Fruit fly (Drosophila melanogaster) whole organism, embryonic: Measurements from ENCODE around the gene CG15019.

Source experiments
- Antp ChIP-seq: fragments of 200-800 bp; sonication (Bioruptor generic); optimal IDR thresholded peaks from 3 replicates; lab custom pipeline; 2016; ENCODE audit warnings: missing biosample characterization, missing genetic modification characterization
- Atf6 ChIP-seq: fragments of 200-800 bp; sonication (Bioruptor generic); IDR thresholded peaks from 2 replicates; pipeline ENCODE4 v1.3.6; 2022; ENCODE audit warnings: missing biosample characterization, missing genetic modification characterization
- Bgb ChIP-seq: fragments of 200-800 bp; sonication (Bioruptor generic); IDR thresholded peaks from 2 replicates; pipeline ENCODE4 v1.3.6; 2022; ENCODE audit warnings: missing biosample characterization, missing genetic modification characterization; ENCODE audit not compliant: partially characterized antibody
- CG1024 ChIP-seq: fragments of 200-800 bp; sonication (Bioruptor generic); IDR thresholded peaks from 2 replicates; pipeline ENCODE4 v1.3.6; 2022; ENCODE audit warnings: missing biosample characterization, missing genetic modification characterization
- CG12236 ChIP-seq: fragments of 200-800 bp; sonication (Bioruptor generic); optimal IDR thresholded peaks from 2 replicates; lab custom pipeline; 2016; ENCODE audit warnings: missing biosample characterization, missing genetic modification characterization
- CG12942 ChIP-seq: fragments of 200-800 bp; sonication (Bioruptor generic); optimal IDR thresholded peaks from 3 replicates; lab custom pipeline; 2016; ENCODE audit warnings: missing biosample characterization, missing genetic modification characterization
- CG13296 ChIP-seq: fragments of 200-800 bp; sonication (Bioruptor generic); optimal IDR thresholded peaks from 3 replicates; lab custom pipeline; 2018; ENCODE audit warnings: missing biosample characterization, mild to moderate bottlenecking, missing genetic modification characterization
- CG14860 ChIP-seq: fragments of 200-800 bp; sonication (Bioruptor generic); IDR thresholded peaks from 3 replicates; pipeline ENCODE4 v1.3.6; 2022; ENCODE audit warnings: missing biosample characterization, missing genetic modification characterization; ENCODE audit not compliant: partially characterized antibody
- CG14965 ChIP-seq: fragments of 200-800 bp; sonication (Bioruptor generic); optimal IDR thresholded peaks from 2 replicates; lab custom pipeline; 2016; ENCODE audit warnings: missing biosample characterization, missing genetic modification characterization, borderline replicate concordance
- CG2199 ChIP-seq: fragments of 200-800 bp; sonication (Bioruptor generic); IDR thresholded peaks from 3 replicates; pipeline ENCODE4 v1.3.6; 2022; ENCODE audit warnings: missing biosample characterization, missing genetic modification characterization
- CG2875 ChIP-seq: fragments of 200-800 bp; sonication (Bioruptor generic); optimal IDR thresholded peaks from 2 replicates; lab custom pipeline; 2017; ENCODE audit warnings: missing biosample characterization, mild to moderate bottlenecking, missing genetic modification characterization, missing genetic modification reagents
- CG31365 ChIP-seq: fragments of 200-800 bp; sonication (Bioruptor generic); optimal IDR thresholded peaks from 2 replicates; lab custom pipeline; 2018; ENCODE audit warnings: missing biosample characterization, mild to moderate bottlenecking, missing genetic modification characterization
- CG31441 ChIP-seq: fragments of 200-800 bp; sonication (Bioruptor generic); IDR thresholded peaks from 2 replicates; pipeline ENCODE4 v1.3.6; 2022; ENCODE audit warnings: missing biosample characterization, missing genetic modification characterization
- CG3407 ChIP-seq: fragments of 200-800 bp; sonication (Bioruptor generic); optimal IDR thresholded peaks from 2 replicates; lab custom pipeline; 2018; ENCODE audit warnings: missing biosample characterization, mild to moderate bottlenecking, missing genetic modification characterization
- CG3726 ChIP-seq: fragments of 200-800 bp; sonication (Bioruptor generic); IDR thresholded peaks from 3 replicates; pipeline ENCODE4, ENCODE4 v1.3.6; 2022; ENCODE audit warnings: missing biosample characterization, missing genetic modification characterization
- Dek ChIP-seq: fragments of 200-800 bp; sonication (Bioruptor generic); optimal IDR thresholded peaks from 3 replicates; lab custom pipeline; 2019; ENCODE audit warnings: missing biosample characterization, mild to moderate bottlenecking, missing genetic modification characterization, moderate library complexity
- H15 ChIP-seq: fragments of 200-800 bp; sonication (Bioruptor generic); IDR thresholded peaks from 3 replicates; pipeline ENCODE4 v1.3.6; 2022; ENCODE audit warnings: missing biosample characterization, missing genetic modification characterization
- Med ChIP-seq: fragments of 200-800 bp; sonication (Bioruptor generic); peaks from one replicate; lab custom pipeline; 2016; ENCODE audit warnings: missing biosample characterization, missing genetic modification characterization, mild to moderate bottlenecking, inconsistent platforms, moderate library complexity
- Nf-YB ChIP-seq: fragments of 200-800 bp; sonication (Bioruptor generic); optimal IDR thresholded peaks from 3 replicates; lab custom pipeline; 2019; ENCODE audit warnings: missing biosample characterization, mild to moderate bottlenecking, missing genetic modification characterization, moderate library complexity
- PHDP ChIP-seq: fragments of 200-800 bp; sonication (Bioruptor generic); optimal IDR thresholded peaks from 3 replicates; lab custom pipeline; 2018; ENCODE audit warnings: missing biosample characterization, mild to moderate bottlenecking, missing genetic modification characterization, moderate library complexity
- abd-A ChIP-seq: fragments of 200-800 bp; sonication (Bioruptor generic); optimal IDR thresholded peaks from 3 replicates; lab custom pipeline; 2019; ENCODE audit warnings: missing biosample characterization, mild to moderate bottlenecking, missing genetic modification characterization, moderate library complexity
- amos ChIP-seq: fragments of 200-800 bp; sonication (Bioruptor generic); IDR thresholded peaks from 2 replicates; pipeline ENCODE4 v1.3.6; 2022; ENCODE audit warnings: missing biosample characterization, missing genetic modification characterization; ENCODE audit not compliant: partially characterized antibody
- bab2 ChIP-seq: fragments of 200-800 bp; sonication (Bioruptor generic); optimal IDR thresholded peaks from 2 replicates; lab custom pipeline; 2016; ENCODE audit warnings: missing biosample characterization, missing genetic modification characterization
- bbx ChIP-seq: fragments of 200-800 bp; sonication (Bioruptor generic); IDR thresholded peaks from 2 replicates; pipeline ENCODE4 v1.3.6; 2022; ENCODE audit warnings: missing biosample characterization, missing genetic modification characterization; ENCODE audit not compliant: partially characterized antibody
- bsh ChIP-seq, 2 experiments: fragments of 200-800 bp; sonication (Bioruptor generic); optimal IDR thresholded peaks; 2 replicates each; lab custom pipeline; 2017 to 2018; ENCODE audit warnings: mild to moderate bottlenecking in 2 of 2, missing biosample characterization in 2 of 2, missing genetic modification characterization in 2 of 2, moderate library complexity in 1 of 2
- btn ChIP-seq: fragments of 200-800 bp; sonication (Bioruptor generic); optimal IDR thresholded peaks from 2 replicates; lab custom pipeline; 2016; ENCODE audit warnings: missing biosample characterization, missing genetic modification characterization
- cg ChIP-seq: fragments of 200-800 bp; sonication (Bioruptor generic); optimal IDR thresholded peaks from 3 replicates; lab custom pipeline; 2019; ENCODE audit warnings: missing biosample characterization, mild to moderate bottlenecking, missing genetic modification characterization, moderate library complexity
- chinmo ChIP-seq: fragments of 200-800 bp; sonication (Bioruptor generic); IDR thresholded peaks from 4 replicates; pipeline ENCODE4 v1.3.6; 2022; ENCODE audit warnings: missing biosample characterization, missing genetic modification characterization; ENCODE audit not compliant: partially characterized antibody
- dysf ChIP-seq: fragments of 200-800 bp; sonication (Bioruptor generic); IDR thresholded peaks from 3 replicates; pipeline ENCODE4 v1.3.6; 2022; ENCODE audit warnings: missing biosample characterization, missing genetic modification characterization
- eve ChIP-seq, 2 experiments: fragments of >200 bp; optimal IDR thresholded peaks; 2 replicates each; lab custom pipeline; 2017; ENCODE audit warnings: missing biosample characterization in 2 of 2, missing genetic modification characterization in 2 of 2
- gem ChIP-seq: fragments of 200-800 bp; sonication (Bioruptor generic); optimal IDR thresholded peaks from 2 replicates; lab custom pipeline; 2019; ENCODE audit warnings: missing biosample characterization, mild to moderate bottlenecking, missing genetic modification characterization, moderate library complexity
- gsb-n ChIP-seq: fragments of 200-800 bp; sonication (Bioruptor generic); optimal IDR thresholded peaks from 3 replicates; lab custom pipeline; 2018; ENCODE audit warnings: missing biosample characterization, mild to moderate bottlenecking, missing genetic modification characterization
- kni ChIP-seq: fragments of 200-800 bp; sonication (Bioruptor generic); optimal IDR thresholded peaks from 3 replicates; lab custom pipeline; 2017; ENCODE audit warnings: mild to moderate bottlenecking, missing biosample characterization, missing genetic modification reagents, missing genetic modification characterization
- knrl ChIP-seq: fragments of 200-800 bp; sonication (Bioruptor generic); IDR thresholded peaks from 3 replicates; pipeline ENCODE4 v1.3.6; 2022; ENCODE audit warnings: missing biosample characterization, missing genetic modification characterization; ENCODE audit not compliant: partially characterized antibody
- nau ChIP-seq: fragments of 200-800 bp; sonication (Bioruptor generic); optimal IDR thresholded peaks from 3 replicates; lab custom pipeline; 2017; ENCODE audit warnings: missing biosample characterization, mild to moderate bottlenecking, missing genetic modification characterization, missing genetic modification reagents
- oc ChIP-seq: fragments of 200-800 bp; sonication (Bioruptor generic); optimal IDR thresholded peaks from 2 replicates; lab custom pipeline; 2018; ENCODE audit warnings: missing biosample characterization, mild to moderate bottlenecking, missing genetic modification characterization, moderate library complexity
- odd ChIP-seq: fragments of 200-800 bp; sonication (Bioruptor generic); optimal IDR thresholded peaks from 2 replicates; lab custom pipeline; 2017; ENCODE audit warnings: missing biosample characterization, mild to moderate bottlenecking, missing genetic modification characterization
- pita ChIP-seq: fragments of 200-800 bp; sonication (Bioruptor generic); optimal IDR thresholded peaks from 2 replicates; lab custom pipeline; 2017; ENCODE audit warnings: missing biosample characterization, mild to moderate bottlenecking, missing genetic modification characterization
- pros ChIP-seq: fragments of 200-800 bp; sonication (Bioruptor generic); optimal IDR thresholded peaks from 3 replicates; lab custom pipeline; 2019; ENCODE audit warnings: missing biosample characterization, mild to moderate bottlenecking, missing genetic modification characterization, moderate library complexity
- sisA ChIP-seq: fragments of 200-800 bp; sonication (Bioruptor generic); IDR thresholded peaks from 2 replicates; pipeline ENCODE4 v1.3.6; 2022; ENCODE audit warnings: missing biosample characterization, missing genetic modification characterization
- sqz ChIP-seq: fragments of 200-800 bp; sonication (Bioruptor generic); optimal IDR thresholded peaks from 3 replicates; lab custom pipeline; 2018; ENCODE audit warnings: missing biosample characterization, mild to moderate bottlenecking, missing genetic modification characterization
- sug ChIP-seq: fragments of 200-800 bp; optimal IDR thresholded peaks from 2 replicates; lab custom pipeline; 2019; ENCODE audit warnings: missing biosample characterization, mild to moderate bottlenecking, missing genetic modification characterization, moderate library complexity
- tgo ChIP-seq: fragments of 200-800 bp; sonication (Bioruptor generic); IDR thresholded peaks from 3 replicates; pipeline ENCODE4 v1.3.6; 2022; ENCODE audit warnings: missing biosample characterization, missing genetic modification characterization
- toy ChIP-seq: fragments of 200-800 bp; sonication (Bioruptor generic); IDR thresholded peaks from 2 replicates; pipeline ENCODE4 v1.3.6; 2022; ENCODE audit warnings: missing biosample characterization, missing genetic modification characterization
- yki ChIP-seq: fragments of >200 bp; optimal IDR thresholded peaks from 3 replicates; lab custom pipeline; 2018
- zfh1 ChIP-seq: fragments of 200-800 bp; sonication (Bioruptor generic); IDR thresholded peaks from 3 replicates; pipeline ENCODE4 v1.3.6; 2022; ENCODE audit warnings: missing biosample characterization, missing genetic modification characterization

Gene CG15019

DNA sequence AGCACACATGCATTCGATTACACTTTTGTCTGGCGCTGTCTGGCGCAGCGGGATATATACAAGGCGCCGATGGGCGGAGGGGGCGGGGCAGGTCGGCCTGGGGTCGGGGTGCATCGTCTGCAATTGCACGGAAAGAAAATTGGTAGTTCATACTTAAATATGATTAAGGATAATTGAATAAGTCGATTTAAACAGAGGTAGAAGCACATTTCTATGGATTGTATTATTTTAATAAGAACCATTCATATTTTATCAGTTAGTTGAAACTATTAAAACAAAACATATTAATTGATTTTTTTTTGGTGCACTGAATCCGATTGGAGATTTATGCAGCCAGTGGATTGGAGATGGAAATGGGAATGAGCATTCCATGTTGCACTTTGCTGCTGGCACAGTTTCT is 6.0 kb downstream of the CG15019 start (continued):
- TF ChIP-seq gem (tag; lab: Kevin White, UChicago), result peak; percentile 52
- no peak for TF ChIP-seq bab2 (GFP tag; lab: Kevin White, UChicago)
- no peak for TF ChIP-seq CG2199 (GFP tag; lab: Robert Waterston, UW)
- TF ChIP-seq Nf-YB (GFP tag; lab: Kevin White, UChicago), result peak; percentile 24
- TF ChIP-seq chinmo (GFP tag; lab: Robert Waterston, UW), result 0 out of 4 replicates have a peak, but pooled peaks have one; percentile 1
- no peak for TF ChIP-seq nau (GFP tag; lab: Kevin White, UChicago)
- TF ChIP-seq zfh1 (GFP tag; lab: Robert Waterston, UW), result peak; percentile 35; the same call in 1 of the 3 replicates
- no peak for TF ChIP-seq CG14860 (GFP tag; lab: Robert Waterston, UW)
- no peak for TF ChIP-seq Dek
- TF ChIP-seq H15, result no peak
- TF ChIP-seq CG12942 (GFP tag; lab: Kevin White, UChicago), result no peak
- TF ChIP-seq yki (lab: Kevin White, UChicago), result no peak
- TF ChIP-seq CG1024 (GFP tag; lab: Robert Waterston, UW), result no peak

DNA sequence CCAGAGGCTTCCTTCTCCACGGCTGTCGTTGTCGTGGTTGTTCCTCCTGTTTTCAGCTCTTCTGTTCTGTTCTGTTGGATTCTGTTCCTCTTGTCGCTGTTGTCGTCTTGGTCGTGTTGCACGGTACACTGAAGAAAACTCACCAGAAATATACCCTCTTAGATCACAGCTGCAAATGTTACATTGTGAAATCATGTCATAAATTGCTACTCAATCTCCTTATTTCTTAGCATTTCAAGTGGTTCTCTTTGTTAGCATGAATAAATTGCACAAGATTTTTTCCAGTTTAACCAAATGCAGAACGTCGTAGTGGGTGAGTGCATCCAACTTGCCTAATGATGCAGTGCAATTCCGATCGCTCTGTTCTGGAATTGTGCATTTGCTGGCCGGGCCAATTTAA is 8.0 kb downstream of the CG15019 start:
- TF ChIP-seq tgo (GFP tag; lab: Robert Waterston, UW) (no peak), odd (no peak), CG31365 (tag; lab: Kevin White, UChicago) (no peak), CG12236 (no peak), pita (GFP tag; lab: Kevin White, UChicago) (no peak), bsh (GFP tag; optimal IDR thresholded peaks at IDR 0.05; lab: Kevin White, UChicago) (peak; percentile 12 to 24)

DNA sequence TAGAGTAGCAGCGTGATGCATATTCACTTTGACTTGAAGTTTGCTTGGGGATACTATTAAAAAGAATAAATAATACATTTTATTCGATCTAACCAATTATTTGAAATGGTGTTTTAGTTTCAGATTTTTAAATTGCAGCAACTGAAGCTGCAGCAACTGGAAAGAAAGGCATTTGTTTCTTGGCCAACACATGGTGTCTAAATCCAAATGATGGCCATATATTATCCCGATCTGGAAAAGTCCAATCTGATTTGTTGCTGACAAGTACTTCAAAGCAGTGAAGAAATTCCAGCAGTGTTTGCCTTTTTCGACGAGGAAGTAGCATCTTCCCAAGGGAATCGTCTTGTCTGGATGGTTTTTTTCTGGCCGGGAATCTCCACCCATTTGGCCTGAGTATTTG is 8.7 kb downstream of the CG15019 start:
- TF ChIP-seq sug (tag; lab: Kevin White, UChicago) (no peak), CG31441 (GFP tag; lab: Robert Waterston, UW) (no peak), toy (GFP tag; lab: Robert Waterston, UW) (no peak), Atf6 (no peak)

DNA sequence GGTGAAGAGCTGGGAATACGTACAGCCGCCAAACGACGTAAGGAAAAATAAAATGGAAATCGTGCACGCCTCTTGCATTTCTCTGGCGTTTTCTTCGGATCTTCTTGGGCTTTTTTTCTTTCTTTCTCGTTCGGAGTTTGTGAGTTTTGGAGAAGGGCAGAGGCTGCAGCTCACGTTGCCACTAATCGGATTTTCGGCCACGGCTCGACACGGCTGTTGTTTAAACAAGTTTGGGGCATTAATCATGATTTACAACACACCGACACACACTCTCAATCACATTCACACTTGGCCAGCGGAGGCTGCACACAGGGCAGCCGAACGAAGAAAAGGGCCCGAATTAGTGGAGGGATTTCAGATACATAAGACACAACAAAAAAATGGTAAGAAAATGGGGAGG is 9.5 kb downstream of the CG15019 start:
- TF ChIP-seq kni (GFP tag; lab: Kevin White, UChicago), result peak; percentile 17
- no peak for TF ChIP-seq eve (GFP tag; optimal IDR thresholded peaks at IDR 0.05; lab: Kevin White, UChicago)
- TF ChIP-seq knrl, result no peak
- no peak for TF ChIP-seq Bgb
- TF ChIP-seq sisA (GFP tag; lab: Robert Waterston, UW), result no peak
- TF ChIP-seq CG3407 (GFP tag; lab: Kevin White, UChicago), result no peak
- TF ChIP-seq btn (GFP tag; lab: Kevin White, UChicago), result no peak
- TF ChIP-seq oc (tag; lab: Kevin White, UChicago), result peak; percentile 97
- no peak for TF ChIP-seq CG3726 (GFP tag; lab: Robert Waterston, UW)
- peak; percentile 11 for TF ChIP-seq Med (GFP tag; lab: Kevin White, UChicago)
- TF ChIP-seq Antp (GFP tag; lab: Kevin White, UChicago), result no peak
- TF ChIP-seq PHDP (tag; lab: Kevin White, UChicago), result no peak
- peak; percentile 14 for TF ChIP-seq cg
- TF ChIP-seq dysf (GFP tag; lab: Robert Waterston, UW), result no peak
- peak; percentile 23 for TF ChIP-seq sqz
- peak; percentile 69 for TF ChIP-seq gsb-n (tag; lab: Kevin White, UChicago)
- no peak for TF ChIP-seq amos (GFP tag; lab: Robert Waterston, UW)
- no peak for TF ChIP-seq CG13296 (GFP tag; lab: Kevin White, UChicago)
- TF ChIP-seq pros (GFP tag; lab: Kevin White, UChicago), result peak; percentile 74
- TF ChIP-seq bbx, result no peak
- no peak for TF ChIP-seq H15
- TF ChIP-seq CG2875 (GFP tag; lab: Kevin White, UChicago), result no peak
- TF ChIP-seq CG2199 (GFP tag; lab: Robert Waterston, UW), result 0 out of 3 replicates have a peak, but pooled peaks have one; percentile 47
- TF ChIP-seq abd-A, result peak; percentile 18
- TF ChIP-seq CG14965 (GFP tag; lab: Kevin White, UChicago), result no peak
